Worm (Caenorhabditis elegans) whole organism, L4/young adult: Measurements from ENCODE around the gene lys-8.
A peak's percentile ranks its signal among the peaks of the same experiment; 100 is the strongest.

Experiments used
- W03F9.2 ChIP-seq: fragments of 150-350 bp; optimal IDR thresholded peaks from 2 replicates; lab custom pipeline; 2014; ENCODE audit warnings: missing biosample characterization, missing genetic modification characterization
- him-1 ChIP-seq: sonication (generic microtip); optimal IDR thresholded peaks from 2 replicates; lab custom pipeline; 2016; ENCODE audit warnings: missing genotype, missing genetic modification reagents, missing genetic modification characterization, missing compliant biosample characterization

DNA sequence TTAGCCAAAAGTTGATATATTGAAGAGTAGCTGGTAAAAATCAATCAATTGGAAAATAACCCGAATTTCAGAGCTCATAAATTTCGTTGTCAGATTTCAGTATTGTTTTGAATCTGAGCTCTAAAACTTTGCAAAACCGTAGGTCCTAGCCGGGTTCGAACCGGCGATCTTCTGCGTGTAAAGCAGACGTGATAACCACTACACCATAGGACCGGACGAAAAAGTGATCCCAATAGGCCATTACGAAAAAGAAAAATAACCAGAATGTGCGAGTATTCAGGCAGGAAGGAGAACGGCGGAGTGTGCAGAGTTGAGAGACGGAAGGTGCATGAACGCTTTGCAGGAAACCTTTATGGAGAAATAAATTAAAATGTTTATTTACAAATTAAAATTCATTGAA lies 8.9 kb upstream of the lys-8 start:
- TF ChIP-seq him-1 (tag; lab: Kevin White, UChicago) (peak; percentile 6), W03F9.2 (peak; percentile 59)
